Worm (Caenorhabditis elegans) whole organism, L1 larva: ENCODE results near the gene K08D8.9.

Experiments used
- aha-1 ChIP-seq: fragments of 150-350 bp; optimal IDR thresholded peaks from 2 replicates; lab custom pipeline; 2014; ENCODE audit warnings: missing biosample characterization, missing genetic modification characterization
- alr-1 ChIP-seq: fragments of 200-800 bp; sonication (Bioruptor generic); optimal IDR thresholded peaks from 2 replicates; lab custom pipeline; 2018; ENCODE audit warnings: borderline replicate concordance, mild to moderate bottlenecking, missing genetic modification characterization, missing compliant biosample characterization
- ama-1 ChIP-seq: fragments of 150-350 bp; optimal IDR thresholded peaks from 2 replicates; lab custom pipeline; 2014
- blmp-1 ChIP-seq: fragments of 150-350 bp; optimal IDR thresholded peaks from 2 replicates; lab custom pipeline; 2014; ENCODE audit warnings: missing biosample characterization, missing genetic modification characterization
- ceh-88 ChIP-seq: fragments of 200-800 bp; sonication (Bioruptor generic); IDR thresholded peaks from 2 replicates; pipeline ENCODE4 v1.3.6; 2022; ENCODE audit warnings: missing genetic modification characterization, missing compliant biosample characterization
- ces-1 ChIP-seq: fragments of 150-350 bp; optimal IDR thresholded peaks from 2 replicates; lab custom pipeline; 2014; ENCODE audit warnings: missing biosample characterization, missing genetic modification reagents, missing genetic modification characterization
- dsc-1 ChIP-seq: sonication (generic microtip); optimal IDR thresholded peaks from 2 replicates; lab custom pipeline; 2016; ENCODE audit warnings: mild to moderate bottlenecking, missing genetic modification characterization, missing compliant biosample characterization
- egl-27 ChIP-seq, 2 experiments: fragments of 150-350 bp in 1 of 2; sonication (generic microtip); optimal IDR thresholded peaks; 3 replicates each; lab custom pipeline; 2017 to 2018; ENCODE audit warnings: missing biosample characterization in 2 of 2, missing genetic modification characterization in 2 of 2, missing genetic modification reagents in 2 of 2
- elt-2 ChIP-seq: sonication (generic microtip); optimal IDR thresholded peaks from 2 replicates; lab custom pipeline; 2016; ENCODE audit warnings: missing genetic modification characterization, mild to moderate bottlenecking, inconsistent platforms, missing compliant biosample characterization, missing genetic modification reagents
- ets-5 ChIP-seq: fragments of 200-800 bp; sonication (Bioruptor generic); IDR thresholded peaks from 2 replicates; pipeline ENCODE4 v1.3.6; 2022; ENCODE audit warnings: missing genetic modification characterization, missing compliant biosample characterization
- fkh-10 ChIP-seq: sonication (generic microtip); optimal IDR thresholded peaks from 2 replicates; lab custom pipeline; 2017; ENCODE audit warnings: missing biosample characterization, missing genetic modification reagents, missing genetic modification characterization
- fkh-8 ChIP-seq: sonication (generic microtip); optimal IDR thresholded peaks from 2 replicates; lab custom pipeline; 2016; ENCODE audit warnings: mild to moderate bottlenecking, missing genetic modification characterization, missing compliant biosample characterization
- fos-1 ChIP-seq: fragments of 150-350 bp; optimal IDR thresholded peaks from 2 replicates; lab custom pipeline; 2014; ENCODE audit warnings: missing biosample characterization, missing genetic modification characterization
- hlh-4 ChIP-seq: sonication (generic microtip); optimal IDR thresholded peaks from 2 replicates; lab custom pipeline; 2016; ENCODE audit warnings: mild to moderate bottlenecking, missing genetic modification characterization, missing compliant biosample characterization
- jun-1 ChIP-seq: fragments of 150-350 bp; optimal IDR thresholded peaks from 2 replicates; lab custom pipeline; 2014; ENCODE audit warnings: missing biosample characterization, missing genetic modification reagents, missing genetic modification characterization
- lin-13 ChIP-seq: fragments of 150-350 bp; optimal IDR thresholded peaks from 2 replicates; lab custom pipeline; 2014; ENCODE audit warnings: missing biosample characterization, missing genetic modification reagents, missing genetic modification characterization
- lin-14 ChIP-seq: fragments of 200-800 bp; sonication (Bioruptor generic); optimal IDR thresholded peaks from 2 replicates; lab custom pipeline; 2018; ENCODE audit warnings: mild to moderate bottlenecking, missing genetic modification characterization, moderate library complexity, missing compliant biosample characterization
- lin-39 ChIP-seq: fragments of 150-350 bp; optimal IDR thresholded peaks from 2 replicates; lab custom pipeline; 2014; ENCODE audit warnings: missing biosample characterization, missing genetic modification reagents, missing genetic modification characterization
- lir-3 ChIP-seq: sonication (generic microtip); optimal IDR thresholded peaks from 2 replicates; lab custom pipeline; 2016; ENCODE audit warnings: mild to moderate bottlenecking, missing genetic modification characterization, moderate library complexity, missing compliant biosample characterization; ENCODE audit not compliant: poor library complexity
- lsy-2 ChIP-seq, 2 experiments: fragments of 150-350 bp; optimal IDR thresholded peaks; 2 replicates each; lab custom pipeline; 2014; ENCODE audit warnings: missing biosample characterization in 2 of 2, missing genetic modification characterization in 2 of 2
- mab-9 ChIP-seq: fragments of 200-800 bp; sonication (Bioruptor generic); IDR thresholded peaks from 2 replicates; pipeline ENCODE4 v1.3.6; 2022; ENCODE audit warnings: missing genetic modification reagents, missing genetic modification characterization, missing compliant biosample characterization
- mdl-1 ChIP-seq, 2 experiments: fragments of 150-350 bp; optimal IDR thresholded peaks; 2 replicates each; lab custom pipeline; 2014 to 2017; ENCODE audit warnings: missing biosample characterization in 2 of 2, missing genetic modification characterization in 2 of 2, inconsistent platforms in 1 of 2
- nhr-11 ChIP-seq: fragments of 150-350 bp; optimal IDR thresholded peaks from 2 replicates; lab custom pipeline; 2014; ENCODE audit warnings: missing biosample characterization, missing genetic modification characterization
- nhr-20 ChIP-seq: sonication (generic microtip); optimal IDR thresholded peaks from 2 replicates; lab custom pipeline; 2016; ENCODE audit warnings: mild to moderate bottlenecking, missing genetic modification characterization, missing compliant biosample characterization
- nhr-47 ChIP-seq: sonication (generic microtip); optimal IDR thresholded peaks from 2 replicates; lab custom pipeline; 2016; ENCODE audit warnings: mild to moderate bottlenecking, missing genetic modification characterization, moderate library complexity, missing compliant biosample characterization
- nhr-71 ChIP-seq: sonication (generic microtip); optimal IDR thresholded peaks from 2 replicates; lab custom pipeline; 2016; ENCODE audit warnings: mild to moderate bottlenecking, missing genetic modification characterization, moderate library complexity, missing compliant biosample characterization
- nhr-90 ChIP-seq: sonication (generic microtip); optimal IDR thresholded peaks from 2 replicates; lab custom pipeline; 2016; ENCODE audit warnings: mild to moderate bottlenecking, missing genetic modification characterization, missing compliant biosample characterization; ENCODE audit not compliant: poor library complexity
- pag-3 ChIP-seq: sonication (generic microtip); optimal IDR thresholded peaks from 2 replicates; lab custom pipeline; 2017; ENCODE audit warnings: missing genetic modification characterization, mild to moderate bottlenecking, missing compliant biosample characterization, antibody characterized with exemption, borderline replicate concordance; ENCODE audit not compliant: insufficient read depth
- pqm-1 ChIP-seq: sonication (generic microtip); optimal IDR thresholded peaks from 3 replicates; lab custom pipeline; 2017; ENCODE audit warnings: missing biosample characterization, missing genetic modification characterization
- snpc-4 ChIP-seq: fragments of 150-350 bp; optimal IDR thresholded peaks from 2 replicates; lab custom pipeline; 2014; ENCODE audit warnings: missing biosample characterization, missing genetic modification characterization
- tlp-1 ChIP-seq: fragments of 150-350 bp; optimal IDR thresholded peaks from 2 replicates; lab custom pipeline; 2014; ENCODE audit warnings: missing biosample characterization, missing genetic modification characterization
- unc-30 ChIP-seq: sonication (generic microtip); optimal IDR thresholded peaks from 2 replicates; lab custom pipeline; 2017; ENCODE audit warnings: missing biosample characterization, missing genetic modification characterization
- unc-98 ChIP-seq: fragments of 200-800 bp; sonication (Bioruptor generic); IDR thresholded peaks from 2 replicates; pipeline ENCODE4 v1.3.6; 2022; ENCODE audit warnings: missing genetic modification characterization, missing compliant biosample characterization
- vab-15 ChIP-seq: sonication (generic microtip); optimal IDR thresholded peaks from 2 replicates; lab custom pipeline; 2017; ENCODE audit warnings: missing genotype, mild to moderate bottlenecking, missing genetic modification characterization, missing compliant biosample characterization
- ztf-4 ChIP-seq: fragments of 150-350 bp; optimal IDR thresholded peaks from 2 replicates; lab custom pipeline; 2014; ENCODE audit warnings: missing biosample characterization, missing genetic modification characterization

The K08D8.9 gene

DNA sequence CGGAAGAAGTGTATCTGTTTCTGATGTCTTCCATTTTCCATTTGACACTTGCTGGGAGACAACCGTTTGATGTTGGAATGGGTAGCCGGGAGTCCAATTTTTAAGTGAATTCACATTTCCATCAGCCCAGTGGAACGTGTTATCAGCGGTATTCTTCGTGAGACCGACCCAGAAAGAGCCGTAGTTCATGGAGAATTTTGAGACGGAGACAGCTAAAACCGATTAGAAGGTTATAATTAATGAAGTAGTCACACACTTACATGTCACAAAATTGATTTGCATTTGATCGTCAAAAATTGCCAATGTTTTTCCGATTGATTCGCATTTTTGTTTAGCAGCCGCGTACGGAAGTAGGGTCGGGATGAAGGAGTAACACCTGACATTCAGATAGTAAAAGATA, 30.1 kb upstream of the K08D8.9 start:
- no peak for TF ChIP-seq blmp-1 (tag; lab: Kevin White, UChicago)
- TF ChIP-seq elt-2 (tag; lab: Kevin White, UChicago): peak; percentile 34

DNA sequence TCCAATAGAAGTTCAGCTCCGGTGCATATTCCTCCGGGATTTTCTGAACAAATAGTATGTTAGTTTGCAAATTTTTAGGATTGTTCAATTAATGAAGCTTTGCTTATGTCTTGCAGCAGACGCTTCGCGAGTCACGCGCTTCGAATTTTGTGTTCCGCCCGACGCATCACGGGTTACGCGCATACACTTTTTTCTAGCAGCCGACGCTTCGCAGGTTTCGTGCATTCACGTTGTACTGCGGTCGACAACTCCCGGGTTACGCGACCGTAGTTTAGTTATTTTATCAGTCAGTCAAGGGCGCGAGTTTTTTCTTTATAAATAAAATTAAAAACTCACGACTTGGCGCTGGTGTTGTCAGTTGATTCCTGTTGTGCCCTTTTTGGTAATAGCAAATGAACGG, 29.7 kb upstream of the K08D8.9 start:
- TF ChIP-seq snpc-4 (no peak), mab-9 (no peak), ets-5 (GFP tag; lab: Robert Waterston, UW) (no peak), nhr-20 (tag; lab: Kevin White, UChicago) (no peak), nhr-11 (no peak), nhr-47 (no peak), lin-13 (GFP tag; lab: Kevin White, UChicago) (no peak), unc-98 (GFP tag; lab: Robert Waterston, UW) (no peak), nhr-90 (tag; lab: Kevin White, UChicago) (no peak), pqm-1 (tag; lab: Kevin White, UChicago) (no peak), fkh-8 (tag; lab: Kevin White, UChicago) (no peak), ces-1 (GFP tag; lab: Kevin White, UChicago) (no peak), unc-30 (tag; lab: Kevin White, UChicago) (no peak), nhr-71 (no peak), lin-39 (no peak), alr-1 (tag; lab: Kevin White, UChicago) (no peak), blmp-1 (tag; lab: Kevin White, UChicago) (no peak)

DNA sequence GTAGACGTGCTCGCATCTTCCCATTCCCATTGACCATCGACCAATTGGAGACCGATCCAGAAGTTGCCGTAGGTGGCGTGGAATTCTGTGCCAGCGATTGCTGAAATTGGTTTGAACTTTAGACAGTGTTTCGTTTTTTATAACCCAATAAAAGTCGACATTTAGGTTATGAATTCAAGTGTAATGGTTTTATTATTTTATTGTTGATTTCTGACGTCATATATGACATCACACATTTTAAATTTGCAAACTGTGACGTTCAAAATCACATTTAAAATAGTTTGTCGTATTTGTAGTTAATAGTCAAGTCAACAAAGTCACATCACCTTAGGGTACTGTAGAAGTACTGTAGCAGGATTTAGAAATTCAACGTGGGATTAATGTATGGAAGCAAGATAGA, 29.2 kb upstream of the K08D8.9 start:
- TF ChIP-seq nhr-90 (tag; lab: Kevin White, UChicago) (no peak), egl-27 (tag; optimal IDR thresholded peaks at IDR 0.05; lab: Kevin White, UChicago) (no peak), pag-3 (tag; lab: Kevin White, UChicago) (no peak), fkh-10 (GFP tag; lab: Kevin White, UChicago) (no peak), lir-3 (no peak), ztf-4 (no peak), jun-1 (tag; lab: Kevin White, UChicago) (no peak), nhr-20 (tag; lab: Kevin White, UChicago) (no peak), fos-1 (tag; lab: Kevin White, UChicago) (no peak), elt-2 (tag; lab: Kevin White, UChicago) (no peak), hlh-4 (tag; lab: Kevin White, UChicago) (no peak), tlp-1 (tag; lab: Kevin White, UChicago) (no peak), nhr-47 (no peak), lin-39 (no peak), lsy-2 (tag; optimal IDR thresholded peaks at IDR 0.05; lab: Kevin White, UChicago) (no peak), dsc-1 (tag; lab: Kevin White, UChicago) (no peak), vab-15 (tag; lab: Kevin White, UChicago) (no peak)
- TF ChIP-seq, all 84 proteins: peak for 0

DNA sequence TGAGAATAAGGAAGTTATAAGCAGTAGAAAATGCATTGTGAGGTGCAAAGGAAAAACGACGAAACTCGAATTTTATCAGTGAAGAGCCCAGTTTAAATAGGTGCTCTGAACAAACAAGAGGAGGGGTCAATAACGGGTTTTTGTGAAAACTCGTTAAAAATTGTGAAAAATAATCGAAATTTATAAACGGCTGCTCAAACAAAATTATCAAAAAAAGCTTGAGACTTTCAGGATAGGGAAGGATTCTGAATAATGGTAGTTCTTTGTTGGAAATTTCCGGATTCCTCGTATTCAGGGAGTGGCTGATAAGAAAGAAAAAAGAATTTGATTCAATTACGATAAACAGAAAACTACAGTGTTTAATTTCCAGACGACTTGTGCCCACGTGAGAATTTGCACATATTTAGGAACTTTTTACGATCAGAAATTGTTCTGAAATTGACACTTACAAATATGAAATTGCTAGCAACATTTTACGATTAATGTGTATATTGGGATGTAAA, 28.0 kb upstream of the K08D8.9 start, which contains the start of gene clec-187:
Gene clec-187, minus strand, starts transcription at position 51 of the 503 bp plus-strand sequence.
- TF ChIP-seq alr-1 (tag; lab: Kevin White, UChicago) (no peak), mdl-1 (tag; optimal IDR thresholded peaks at IDR 0.05; lab: Kevin White, UChicago) (no peak), lin-14 (GFP tag; lab: Kevin White, UChicago) (no peak), elt-2 (tag; lab: Kevin White, UChicago) (peak; percentile 73), ceh-88 (GFP tag; lab: Robert Waterston, UW) (no peak), aha-1 (tag; lab: Kevin White, UChicago) (no peak), ama-1 (lab: Kevin White, UChicago) (no peak)
- TF ChIP-seq, all 84 proteins: peak for 1
